Fruit fly (Drosophila melanogaster) whole organism, embryonic: ENCODE measurements around the gene CG9706.
A peak's percentile ranks its signal among the peaks of the same experiment; 100 is the strongest.

Experiments
- BtbVII ChIP-seq: fragments of 200-800 bp; sonication (Bioruptor generic); optimal IDR thresholded peaks from 3 replicates; lab custom pipeline; 2017; ENCODE audit warnings: missing biosample characterization, mild to moderate bottlenecking, missing genetic modification characterization
- Bteb2 ChIP-seq: fragments of 200-800 bp; sonication (Bioruptor generic); optimal IDR thresholded peaks from 2 replicates; lab custom pipeline; 2016; ENCODE audit warnings: missing biosample characterization, missing genetic modification characterization
- CG10654 ChIP-seq: fragments of 200-800 bp; sonication (Bioruptor generic); optimal IDR thresholded peaks from 2 replicates; lab custom pipeline; 2016; ENCODE audit warnings: missing biosample characterization, missing genetic modification characterization
- CG11247 ChIP-seq: fragments of 200-800 bp; sonication (Bioruptor generic); IDR thresholded peaks from 2 replicates; pipeline ENCODE4 v1.3.6; 2022; ENCODE audit warnings: missing biosample characterization, missing genetic modification characterization
- CG12299 ChIP-seq: fragments of 200-800 bp; sonication (Bioruptor generic); optimal IDR thresholded peaks from 2 replicates; lab custom pipeline; 2018; ENCODE audit warnings: missing biosample characterization, mild to moderate bottlenecking, missing genetic modification characterization
- CG13287 ChIP-seq: fragments of 200-800 bp; sonication (Bioruptor generic); IDR thresholded peaks from 2 replicates; pipeline ENCODE4 v1.3.6; 2022; ENCODE audit warnings: missing biosample characterization, missing genetic modification characterization; ENCODE audit not compliant: partially characterized antibody
- CG15696 ChIP-seq: fragments of 200-800 bp; sonication (Bioruptor generic); optimal IDR thresholded peaks from 2 replicates; lab custom pipeline; 2019; ENCODE audit warnings: missing biosample characterization, mild to moderate bottlenecking, missing genetic modification characterization, moderate library complexity
- CG17359 ChIP-seq: fragments of 200-800 bp; sonication (Bioruptor generic); optimal IDR thresholded peaks from 3 replicates; lab custom pipeline; 2018; ENCODE audit warnings: missing biosample characterization, mild to moderate bottlenecking, missing genetic modification characterization, moderate library complexity
- CG17802 ChIP-seq: fragments of 200-800 bp; sonication (Bioruptor generic); optimal IDR thresholded peaks from 2 replicates; lab custom pipeline; 2018; ENCODE audit warnings: missing biosample characterization, mild to moderate bottlenecking, missing genetic modification characterization, moderate library complexity
- CG18011 ChIP-seq: fragments of 200-800 bp; sonication (Bioruptor generic); optimal IDR thresholded peaks from 2 replicates; lab custom pipeline; 2017; ENCODE audit warnings: missing biosample characterization, missing genetic modification characterization, mild to moderate bottlenecking, moderate library complexity, missing genotype
- CG18476 ChIP-seq: fragments of 200-800 bp; sonication (Bioruptor generic); optimal IDR thresholded peaks from 2 replicates; lab custom pipeline; 2016; ENCODE audit warnings: missing biosample characterization, mild to moderate bottlenecking, missing genetic modification characterization
- CG2116 ChIP-seq: fragments of 200-800 bp; sonication (Bioruptor generic); optimal IDR thresholded peaks from 3 replicates; lab custom pipeline; 2018; ENCODE audit warnings: missing biosample characterization, mild to moderate bottlenecking, missing genetic modification characterization
- CG2120 ChIP-seq: fragments of 200-800 bp; sonication (Bioruptor generic); optimal IDR thresholded peaks from 3 replicates; lab custom pipeline; 2016; ENCODE audit warnings: missing biosample characterization, missing genetic modification characterization
- CG2202 ChIP-seq: fragments of 200-800 bp; sonication (Bioruptor generic); optimal IDR thresholded peaks from 2 replicates; lab custom pipeline; 2018; ENCODE audit warnings: missing biosample characterization, mild to moderate bottlenecking, missing genetic modification characterization
- CG4820 ChIP-seq: fragments of 200-800 bp; sonication (Bioruptor generic); optimal IDR thresholded peaks from 3 replicates; lab custom pipeline; 2016; ENCODE audit warnings: missing biosample characterization, missing genetic modification characterization
- CG8089 ChIP-seq: fragments of 200-800 bp; sonication (Bioruptor generic); optimal IDR thresholded peaks from 3 replicates; lab custom pipeline; 2016; ENCODE audit warnings: missing biosample characterization, missing genetic modification characterization
- CG8281 ChIP-seq: fragments of 200-800 bp; sonication (Bioruptor generic); optimal IDR thresholded peaks from 2 replicates; lab custom pipeline; 2018; ENCODE audit warnings: missing biosample characterization, mild to moderate bottlenecking, missing genetic modification characterization, moderate library complexity
- CG8359 ChIP-seq: fragments of 200-800 bp; sonication (Bioruptor generic); optimal IDR thresholded peaks from 2 replicates; lab custom pipeline; 2017; ENCODE audit warnings: missing biosample characterization, mild to moderate bottlenecking, missing genetic modification characterization, borderline replicate concordance
- CG8924 ChIP-seq: fragments of 200-800 bp; optimal IDR thresholded peaks from 3 replicates; lab custom pipeline; 2019; ENCODE audit warnings: missing biosample characterization, mild to moderate bottlenecking, missing genetic modification characterization, moderate library complexity
- CG9932 ChIP-seq: fragments of 200-800 bp; sonication (Bioruptor generic); IDR thresholded peaks from 2 replicates; pipeline ENCODE4 v1.3.6; 2022; ENCODE audit warnings: missing biosample characterization, missing genetic modification characterization
- Doc2 ChIP-seq: fragments of 200-800 bp; sonication (Bioruptor generic); IDR thresholded peaks from 2 replicates; pipeline ENCODE4 v1.3.6; 2022; ENCODE audit warnings: missing biosample characterization, missing genetic modification characterization
- Doc3 ChIP-seq: fragments of 200-800 bp; sonication (Bioruptor generic); IDR thresholded peaks from 3 replicates; pipeline ENCODE4 v1.3.6; 2022; ENCODE audit warnings: missing biosample characterization, missing genetic modification characterization; ENCODE audit not compliant: partially characterized antibody
- E2f1 ChIP-seq: fragments of 200-800 bp; sonication (Bioruptor generic); IDR thresholded peaks from 2 replicates; pipeline ENCODE4 v1.3.6; 2022; ENCODE audit warnings: missing biosample characterization, missing genetic modification characterization
- E2f2 ChIP-seq: fragments of 200-800 bp; sonication (Bioruptor generic); IDR thresholded peaks from 2 replicates; pipeline ENCODE4 v1.3.6; 2022; ENCODE audit warnings: missing biosample characterization, missing genetic modification characterization
- Hey ChIP-seq: fragments of 200-800 bp; sonication (Bioruptor generic); optimal IDR thresholded peaks from 3 replicates; lab custom pipeline; 2018; ENCODE audit warnings: missing biosample characterization, mild to moderate bottlenecking, missing genetic modification characterization
- Lhr ChIP-seq: fragments of 200-800 bp; sonication (Bioruptor generic); optimal IDR thresholded peaks from 3 replicates; lab custom pipeline; 2017; ENCODE audit warnings: mild to moderate bottlenecking, missing biosample characterization, missing genetic modification reagents, missing genetic modification characterization
- Neu2 ChIP-seq: fragments of 200-800 bp; sonication (Bioruptor generic); optimal IDR thresholded peaks from 3 replicates; lab custom pipeline; 2016; ENCODE audit warnings: missing biosample characterization, missing genetic modification characterization, borderline replicate concordance
- TFAM ChIP-seq: fragments of 200-800 bp; sonication (Bioruptor generic); optimal IDR thresholded peaks from 2 replicates; lab custom pipeline; 2017; ENCODE audit warnings: missing biosample characterization, missing genetic modification characterization, inconsistent platforms
- YL-1 ChIP-seq: fragments of 200-800 bp; sonication (Bioruptor generic); optimal IDR thresholded peaks from 3 replicates; lab custom pipeline; 2017; ENCODE audit warnings: missing biosample characterization, mild to moderate bottlenecking, missing genetic modification characterization
- amos ChIP-seq: fragments of 200-800 bp; sonication (Bioruptor generic); IDR thresholded peaks from 2 replicates; pipeline ENCODE4 v1.3.6; 2022; ENCODE audit warnings: missing biosample characterization, missing genetic modification characterization; ENCODE audit not compliant: partially characterized antibody
- bbx ChIP-seq: fragments of 200-800 bp; sonication (Bioruptor generic); IDR thresholded peaks from 2 replicates; pipeline ENCODE4 v1.3.6; 2022; ENCODE audit warnings: missing biosample characterization, missing genetic modification characterization; ENCODE audit not compliant: partially characterized antibody
- cad ChIP-seq: fragments of >200 bp; optimal IDR thresholded peaks from 2 replicates; lab custom pipeline; 2017; ENCODE audit warnings: missing biosample characterization, missing genetic modification characterization
- chif ChIP-seq, 2 experiments: fragments of 200-800 bp; sonication (Bioruptor generic); optimal IDR thresholded peaks; 3 replicates each; lab custom pipeline; 2016; ENCODE audit warnings: missing biosample characterization in 2 of 2, missing genetic modification characterization in 2 of 2
- corto ChIP-seq: fragments of 200-800 bp; sonication (Bioruptor generic); optimal IDR thresholded peaks from 2 replicates; lab custom pipeline; 2016; ENCODE audit warnings: missing biosample characterization, mild to moderate bottlenecking, missing genetic modification characterization, moderate library complexity
- dm ChIP-seq: fragments of 200-800 bp; sonication (Bioruptor generic); optimal IDR thresholded peaks from 3 replicates; lab custom pipeline; 2016; ENCODE audit warnings: missing biosample characterization, missing genetic modification characterization
- ewg ChIP-seq: fragments of 200-800 bp; sonication (Bioruptor generic); optimal IDR thresholded peaks from 3 replicates; lab custom pipeline; 2017; ENCODE audit warnings: mild to moderate bottlenecking, missing biosample characterization, missing genetic modification reagents, missing genetic modification characterization
- ftz-f1 ChIP-seq: fragments of 200-800 bp; sonication (Bioruptor generic); optimal IDR thresholded peaks from 2 replicates; lab custom pipeline; 2016; ENCODE audit warnings: missing biosample characterization, missing genetic modification characterization
- grau ChIP-seq: fragments of 200-800 bp; optimal IDR thresholded peaks from 3 replicates; lab custom pipeline; 2019; ENCODE audit warnings: missing biosample characterization, mild to moderate bottlenecking, missing genetic modification characterization, moderate library complexity
- h ChIP-seq: fragments of >200 bp; optimal IDR thresholded peaks from 2 replicates; lab custom pipeline; 2017
- ham ChIP-seq: fragments of 200-800 bp; sonication (Bioruptor generic); IDR thresholded peaks from 2 replicates; pipeline ENCODE4 v1.3.6; 2022; ENCODE audit warnings: missing biosample characterization, missing genetic modification characterization
- hkb ChIP-seq, 2 experiments: fragments of 200-800 bp in 1 of 2; fragments of >200 bp in 1 of 2; sonication (Bioruptor generic) in 1 of 2; IDR thresholded peaks in 1 of 2; optimal IDR thresholded peaks in 1 of 2; 2 replicates each; pipeline versions ENCODE4 v1.3.6 to Lab custom; 2017 to 2022; ENCODE audit warnings: missing biosample characterization in 1 of 2, missing genetic modification characterization in 1 of 2
- nmo ChIP-seq: fragments of 200-800 bp; sonication (Bioruptor generic); optimal IDR thresholded peaks from 2 replicates; lab custom pipeline; 2018; ENCODE audit warnings: missing biosample characterization, mild to moderate bottlenecking, missing genetic modification characterization, moderate library complexity
- prd ChIP-seq, 3 experiments: fragments of >200 bp in 2 of 3; fragments of 200-800 bp in 1 of 3; sonication (Bioruptor generic) in 1 of 3; optimal IDR thresholded peaks in 2 of 3; IDR thresholded peaks in 1 of 3; 2 replicates in 2 of 3; 3 replicates in 1 of 3; pipeline versions ENCODE4 v1.3.6 to Lab custom; 2017 to 2022; ENCODE audit warnings: missing biosample characterization in 1 of 3, missing genetic modification characterization in 1 of 3
- pzg ChIP-seq: fragments of 200-800 bp; sonication (Bioruptor generic); optimal IDR thresholded peaks from 3 replicates; lab custom pipeline; 2018; ENCODE audit warnings: missing biosample characterization, mild to moderate bottlenecking, missing genetic modification characterization, moderate library complexity
- ranshi ChIP-seq: fragments of 200-800 bp; sonication (Bioruptor generic); IDR thresholded peaks from 2 replicates; pipeline ENCODE4 v1.3.6; 2022; ENCODE audit warnings: missing biosample characterization, missing genetic modification characterization
- rib ChIP-seq: fragments of 200-800 bp; sonication (Bioruptor generic); IDR thresholded peaks from 2 replicates; pipeline ENCODE4 v1.3.6; 2022; ENCODE audit warnings: missing biosample characterization, missing genetic modification characterization
- sens ChIP-seq: fragments of 200-800 bp; sonication (Bioruptor generic); peaks from one replicate; lab custom pipeline; 2016; ENCODE audit warnings: missing biosample characterization, missing genetic modification characterization
- sisA ChIP-seq: fragments of 200-800 bp; sonication (Bioruptor generic); IDR thresholded peaks from 2 replicates; pipeline ENCODE4 v1.3.6; 2022; ENCODE audit warnings: missing biosample characterization, missing genetic modification characterization
- stwl ChIP-seq: fragments of 200-800 bp; sonication (Bioruptor generic); optimal IDR thresholded peaks from 3 replicates; lab custom pipeline; 2018; ENCODE audit warnings: missing biosample characterization, mild to moderate bottlenecking, missing genetic modification characterization, moderate library complexity
- vvl ChIP-seq: fragments of 200-800 bp; sonication (Bioruptor generic); IDR thresholded peaks from 2 replicates; pipeline ENCODE4 v1.3.6; 2022; ENCODE audit warnings: missing biosample characterization, missing genetic modification characterization

Gene CG9706

dm6 chr3L:16786728-16787127 lies 3.9 kb downstream of the CG9706 start, which contains the start of gene eIF3e (continued):
- no peak for TF ChIP-seq ranshi (GFP tag; lab: Robert Waterston, UW)
- TF ChIP-seq stwl (tag; lab: Kevin White, UChicago): peak; percentile 19
- peak; percentile 23 for TF ChIP-seq nmo (GFP tag; lab: Kevin White, UChicago)
- peak; percentile 72 for TF ChIP-seq sens (GFP tag; lab: Kevin White, UChicago)
- TF ChIP-seq Lhr (GFP tag; lab: Kevin White, UChicago): peak; percentile 62
- TF ChIP-seq sisA (GFP tag; lab: Robert Waterston, UW): no peak; the same call in 1 of the 2 replicates
- TF ChIP-seq cad (GFP tag; lab: Kevin White, UChicago): no peak
- no peak for TF ChIP-seq CG8281
- peak; percentile 50 for TF ChIP-seq pzg
- no peak for TF ChIP-seq CG11247 (GFP tag; lab: Robert Waterston, UW)
- TF ChIP-seq CG8924 (tag; lab: Kevin White, UChicago): no peak
- peak; percentile 22 for TF ChIP-seq CG2116
- no peak for TF ChIP-seq grau (tag; lab: Kevin White, UChicago)
- no peak for TF ChIP-seq CG17359 (tag; lab: Kevin White, UChicago)
- TF ChIP-seq Hey: no peak
- peak; percentile 8 for TF ChIP-seq CG18011 (GFP tag; lab: Kevin White, UChicago)
- no peak for TF ChIP-seq CG10654 (GFP tag; lab: Kevin White, UChicago)
- TF ChIP-seq YL-1 (GFP tag; lab: Kevin White, UChicago): peak; percentile 27
- TF ChIP-seq CG18476 (GFP tag; lab: Kevin White, UChicago): no peak
- TF ChIP-seq ftz-f1 (GFP tag; lab: Kevin White, UChicago): peak; percentile 77
- no peak for TF ChIP-seq Doc2 (GFP tag; lab: Robert Waterston, UW)
- TF ChIP-seq CG8359: no peak
- TF ChIP-seq CG15696: peak; percentile 3
- peak; percentile 46; the same call in 1 of the 2 replicates for TF ChIP-seq CG13287 (GFP tag; lab: Robert Waterston, UW)
- TF ChIP-seq dm (GFP tag; lab: Kevin White, UChicago): peak; percentile 57
- no peak for TF ChIP-seq h (lab: Kevin White, UChicago)
- TF ChIP-seq CG12299 (tag; lab: Kevin White, UChicago): no peak
- no peak for TF ChIP-seq ewg (GFP tag; lab: Kevin White, UChicago)
- peak; percentile 89 for TF ChIP-seq E2f2 (GFP tag; lab: Robert Waterston, UW)
- TF ChIP-seq amos (GFP tag; lab: Robert Waterston, UW): peak; percentile 22; the same call in 1 of the 2 replicates
- no peak for TF ChIP-seq CG8089
- no peak for TF ChIP-seq Bteb2 (GFP tag; lab: Kevin White, UChicago)
- TF ChIP-seq Doc3: no peak

- peak; percentile 8 for TF ChIP-seq CG2120 (GFP tag; lab: Kevin White, UChicago)
- 0 out of 2 replicates have a peak, but pooled peaks have one; percentile 13 for TF ChIP-seq E2f1
- no peak for TF ChIP-seq TFAM (GFP tag; lab: Kevin White, UChicago)
- TF ChIP-seq CG2202 (tag; lab: Kevin White, UChicago): no peak
- no peak for TF ChIP-seq bbx (GFP tag; lab: Robert Waterston, UW)
- no peak for TF ChIP-seq CG17802 (tag; lab: Kevin White, UChicago)
- TF ChIP-seq CG4820: no peak
- peak in 1 of 2 experiments; percentile 16 for TF ChIP-seq chif (GFP tag; optimal IDR thresholded peaks at IDR 0.05; lab: Kevin White, UChicago)
- no peak for TF ChIP-seq hkb (optimal IDR thresholded peaks at IDR 0.05; lab: Kevin White, UChicago)
- TF ChIP-seq hkb (GFP tag; IDR thresholded peaks at IDR 0.05; lab: Robert Waterston, UW): 0 out of 2 replicates have a peak, but pooled peaks have one; percentile 29
- TF ChIP-seq Neu2 (GFP tag; lab: Kevin White, UChicago): no peak
- TF ChIP-seq ham (GFP tag; lab: Robert Waterston, UW): no peak
- TF ChIP-seq prd (optimal IDR thresholded peaks at IDR 0.05; lab: Kevin White, UChicago): no peak
- TF ChIP-seq prd (GFP tag; IDR thresholded peaks at IDR 0.05; lab: Robert Waterston, UW): 0 out of 3 replicates have a peak, but pooled peaks have one; percentile 4
- TF ChIP-seq rib (GFP tag; lab: Robert Waterston, UW): no peak
- TF ChIP-seq CG17359 (tag; lab: Kevin White, UChicago): peak; percentile 5
- peak; percentile 52 for TF ChIP-seq sens (GFP tag; lab: Kevin White, UChicago)
- TF ChIP-seq BtbVII (GFP tag; lab: Kevin White, UChicago): no peak
- TF ChIP-seq corto (GFP tag; lab: Kevin White, UChicago): peak; percentile 73
- peak; percentile 40 for TF ChIP-seq vvl (GFP tag; lab: Robert Waterston, UW)
- TF ChIP-seq CG9932: no peak
Measured at dm6 chr3L:16796603-16797002, 13.8 kb downstream of the CG9706 start.
